Worm (Caenorhabditis elegans) whole organism, L1 larva: ENCODE results near the gene agr-1.

ENCODE experiments used
- C04F5.9 ChIP-seq: sonication (generic microtip); optimal IDR thresholded peaks from 2 replicates; lab custom pipeline; 2016; ENCODE audit warnings: missing genetic modification characterization, missing compliant biosample characterization
- F16B12.6 ChIP-seq: fragments of 150-350 bp; optimal IDR thresholded peaks from 2 replicates; lab custom pipeline; 2014; ENCODE audit warnings: missing biosample characterization, missing genetic modification characterization
- aha-1 ChIP-seq: fragments of 150-350 bp; optimal IDR thresholded peaks from 2 replicates; lab custom pipeline; 2014; ENCODE audit warnings: missing biosample characterization, missing genetic modification characterization
- alr-1 ChIP-seq: fragments of 200-800 bp; sonication (Bioruptor generic); optimal IDR thresholded peaks from 2 replicates; lab custom pipeline; 2018; ENCODE audit warnings: borderline replicate concordance, mild to moderate bottlenecking, missing genetic modification characterization, missing compliant biosample characterization
- blmp-1 ChIP-seq: fragments of 150-350 bp; optimal IDR thresholded peaks from 2 replicates; lab custom pipeline; 2014; ENCODE audit warnings: missing biosample characterization, missing genetic modification characterization
- ces-1 ChIP-seq: fragments of 150-350 bp; optimal IDR thresholded peaks from 2 replicates; lab custom pipeline; 2014; ENCODE audit warnings: missing biosample characterization, missing genetic modification reagents, missing genetic modification characterization
- dpl-1 ChIP-seq, 3 experiments: fragments of 150-350 bp in 2 of 3; sonication (generic microtip) in 1 of 3; optimal IDR thresholded peaks; 2 replicates each; lab custom pipeline; 2014 to 2017; ENCODE audit warnings: missing biosample characterization in 3 of 3, missing genetic modification characterization in 3 of 3, missing genetic modification reagents in 3 of 3
- dsc-1 ChIP-seq: sonication (generic microtip); optimal IDR thresholded peaks from 2 replicates; lab custom pipeline; 2016; ENCODE audit warnings: mild to moderate bottlenecking, missing genetic modification characterization, missing compliant biosample characterization
- efl-1 ChIP-seq, 4 experiments: fragments of 150-350 bp; optimal IDR thresholded peaks in 3 of 4; peaks in 1 of 4; 1 replicate in 1 of 4; 2 replicates in 3 of 4; lab custom pipeline; 2014; ENCODE audit warnings: missing biosample characterization in 2 of 4, missing genetic modification characterization in 2 of 4, missing genetic modification reagents in 2 of 4
- egl-13 ChIP-seq: sonication (generic microtip); optimal IDR thresholded peaks from 2 replicates; lab custom pipeline; 2016; ENCODE audit warnings: missing genotype, missing genetic modification reagents, missing genetic modification characterization, missing compliant biosample characterization
- egl-27 ChIP-seq, 2 experiments: fragments of 150-350 bp in 1 of 2; sonication (generic microtip); optimal IDR thresholded peaks; 3 replicates each; lab custom pipeline; 2017 to 2018; ENCODE audit warnings: missing biosample characterization in 2 of 2, missing genetic modification characterization in 2 of 2, missing genetic modification reagents in 2 of 2
- elt-2 ChIP-seq: sonication (generic microtip); optimal IDR thresholded peaks from 2 replicates; lab custom pipeline; 2016; ENCODE audit warnings: missing genetic modification characterization, mild to moderate bottlenecking, inconsistent platforms, missing compliant biosample characterization, missing genetic modification reagents
- elt-3 ChIP-seq, 6 experiments: fragments of 150-350 bp in 1 of 6; sonication (generic microtip); optimal IDR thresholded peaks; 2 replicates each; lab custom pipeline; 2017 to 2018; ENCODE audit warnings: missing biosample characterization in 6 of 6, missing genetic modification characterization in 6 of 6, inconsistent platforms in 1 of 6
- fkh-4 ChIP-seq: sonication (generic microtip); optimal IDR thresholded peaks from 2 replicates; lab custom pipeline; 2016; ENCODE audit warnings: missing compliant biosample characterization, missing genetic modification characterization, borderline replicate concordance
- fkh-8 ChIP-seq: sonication (generic microtip); optimal IDR thresholded peaks from 2 replicates; lab custom pipeline; 2016; ENCODE audit warnings: mild to moderate bottlenecking, missing genetic modification characterization, missing compliant biosample characterization
- isw-1 ChIP-seq: fragments of 200-800 bp; sonication (Bioruptor generic); IDR thresholded peaks from 2 replicates; pipeline ENCODE4 v1.3.6; 2022; ENCODE audit warnings: missing genetic modification characterization, missing compliant biosample characterization
- lin-14 ChIP-seq: fragments of 200-800 bp; sonication (Bioruptor generic); optimal IDR thresholded peaks from 2 replicates; lab custom pipeline; 2018; ENCODE audit warnings: mild to moderate bottlenecking, missing genetic modification characterization, moderate library complexity, missing compliant biosample characterization
- lin-35 ChIP-seq, 2 experiments: fragments of 150-350 bp; optimal IDR thresholded peaks; 2 replicates each; lab custom pipeline; 2014; ENCODE audit warnings: missing biosample characterization in 2 of 2, missing genetic modification characterization in 2 of 2, missing genetic modification reagents in 2 of 2
- lsy-2 ChIP-seq, 2 experiments: fragments of 150-350 bp; optimal IDR thresholded peaks; 2 replicates each; lab custom pipeline; 2014; ENCODE audit warnings: missing biosample characterization in 2 of 2, missing genetic modification characterization in 2 of 2
- mab-9 ChIP-seq: fragments of 200-800 bp; sonication (Bioruptor generic); IDR thresholded peaks from 2 replicates; pipeline ENCODE4 v1.3.6; 2022; ENCODE audit warnings: missing genetic modification reagents, missing genetic modification characterization, missing compliant biosample characterization
- mdl-1 ChIP-seq, 2 experiments: fragments of 150-350 bp; optimal IDR thresholded peaks; 2 replicates each; lab custom pipeline; 2014 to 2017; ENCODE audit warnings: missing biosample characterization in 2 of 2, missing genetic modification characterization in 2 of 2, inconsistent platforms in 1 of 2
- mef-2 ChIP-seq: fragments of 150-350 bp; optimal IDR thresholded peaks from 2 replicates; lab custom pipeline; 2014; ENCODE audit warnings: missing biosample characterization, missing genetic modification characterization
- mep-1 ChIP-seq: fragments of 150-350 bp; optimal IDR thresholded peaks from 2 replicates; lab custom pipeline; 2014; ENCODE audit warnings: missing biosample characterization, missing genetic modification characterization
- nhr-11 ChIP-seq: fragments of 150-350 bp; optimal IDR thresholded peaks from 2 replicates; lab custom pipeline; 2014; ENCODE audit warnings: missing biosample characterization, missing genetic modification characterization
- nhr-20 ChIP-seq: sonication (generic microtip); optimal IDR thresholded peaks from 2 replicates; lab custom pipeline; 2016; ENCODE audit warnings: mild to moderate bottlenecking, missing genetic modification characterization, missing compliant biosample characterization
- nhr-237 ChIP-seq: fragments of 150-350 bp; optimal IDR thresholded peaks from 2 replicates; lab custom pipeline; 2014; ENCODE audit warnings: missing biosample characterization, missing genetic modification characterization
- nhr-28 ChIP-seq: fragments of 150-350 bp; optimal IDR thresholded peaks from 2 replicates; lab custom pipeline; 2014; ENCODE audit warnings: missing biosample characterization, missing genetic modification characterization
- nhr-47 ChIP-seq: sonication (generic microtip); optimal IDR thresholded peaks from 2 replicates; lab custom pipeline; 2016; ENCODE audit warnings: mild to moderate bottlenecking, missing genetic modification characterization, moderate library complexity, missing compliant biosample characterization
- nhr-71 ChIP-seq: sonication (generic microtip); optimal IDR thresholded peaks from 2 replicates; lab custom pipeline; 2016; ENCODE audit warnings: mild to moderate bottlenecking, missing genetic modification characterization, moderate library complexity, missing compliant biosample characterization
- nhr-84 ChIP-seq: sonication (generic microtip); optimal IDR thresholded peaks from 2 replicates; lab custom pipeline; 2017; ENCODE audit warnings: missing biosample characterization, missing genetic modification characterization
- nhr-90 ChIP-seq: sonication (generic microtip); optimal IDR thresholded peaks from 2 replicates; lab custom pipeline; 2016; ENCODE audit warnings: mild to moderate bottlenecking, missing genetic modification characterization, missing compliant biosample characterization; ENCODE audit not compliant: poor library complexity
- rnt-1 ChIP-seq: sonication (generic microtip); optimal IDR thresholded peaks from 2 replicates; lab custom pipeline; 2016; ENCODE audit warnings: mild to moderate bottlenecking, missing genetic modification characterization, moderate library complexity, missing compliant biosample characterization
- skn-1 ChIP-seq: fragments of 150-350 bp; optimal IDR thresholded peaks from 2 replicates; lab custom pipeline; 2014; ENCODE audit warnings: missing biosample characterization, missing genetic modification characterization
- snu-23 ChIP-seq: sonication (generic microtip); optimal IDR thresholded peaks from 2 replicates; lab custom pipeline; 2016; ENCODE audit warnings: missing genetic modification characterization, missing compliant biosample characterization
- sox-4 ChIP-seq: sonication (generic microtip); optimal IDR thresholded peaks from 2 replicates; lab custom pipeline; 2016; ENCODE audit warnings: missing genetic modification characterization, missing compliant biosample characterization
- sup-37 ChIP-seq: fragments of 200-800 bp; sonication (Bioruptor generic); optimal IDR thresholded peaks from 2 replicates; lab custom pipeline; 2018; ENCODE audit warnings: mild to moderate bottlenecking, missing genetic modification characterization, missing compliant biosample characterization
- tbx-2 ChIP-seq: sonication (generic microtip); optimal IDR thresholded peaks from 2 replicates; lab custom pipeline; 2016; ENCODE audit warnings: missing genetic modification characterization, missing compliant biosample characterization
- unc-130 ChIP-seq: fragments of 150-350 bp; optimal IDR thresholded peaks from 2 replicates; lab custom pipeline; 2017; ENCODE audit warnings: missing biosample characterization, missing genetic modification characterization, inconsistent platforms
- unc-30 ChIP-seq: sonication (generic microtip); optimal IDR thresholded peaks from 2 replicates; lab custom pipeline; 2017; ENCODE audit warnings: missing biosample characterization, missing genetic modification characterization
- vab-15 ChIP-seq: sonication (generic microtip); optimal IDR thresholded peaks from 2 replicates; lab custom pipeline; 2017; ENCODE audit warnings: missing genotype, mild to moderate bottlenecking, missing genetic modification characterization, missing compliant biosample characterization
- zip-4 ChIP-seq: fragments of 200-800 bp; sonication (Bioruptor generic); optimal IDR thresholded peaks from 2 replicates; lab custom pipeline; 2018; ENCODE audit warnings: mild to moderate bottlenecking, missing genetic modification characterization, moderate library complexity, missing compliant biosample characterization

agr-1 gene

ce11 chrII:6808539-6808938 is 33.6 kb upstream of the agr-1 start (continued):
- no peak for TF ChIP-seq zip-4 (GFP tag; lab: Kevin White, UChicago)
- TF ChIP-seq unc-30 (tag; lab: Kevin White, UChicago) = no peak
- peak; percentile 29 for TF ChIP-seq nhr-47 (tag; lab: Kevin White, UChicago)
- no peak for TF ChIP-seq sup-37 (GFP tag; lab: Kevin White, UChicago)
- TF ChIP-seq sox-4 (tag; lab: Kevin White, UChicago) = no peak
- TF ChIP-seq nhr-11 (tag; lab: Kevin White, UChicago) = no peak
- TF ChIP-seq nhr-84 (tag; lab: Kevin White, UChicago) = no peak
- TF ChIP-seq lin-14 = peak; percentile 78
- no peak for TF ChIP-seq nhr-28 (tag; lab: Kevin White, UChicago)
- no peak for TF ChIP-seq efl-1 (optimal IDR thresholded peaks at IDR 0.05; lab: Kevin White, UChicago)
- TF ChIP-seq efl-1 (GFP tag; optimal IDR thresholded peaks at IDR 0.05 in 1 of 2; lab: Kevin White, UChicago) = no peak
- no peak for TF ChIP-seq mef-2
- no peak for TF ChIP-seq egl-13 (tag; lab: Kevin White, UChicago)
- TF ChIP-seq tbx-2 (tag; lab: Kevin White, UChicago) = peak; percentile 21
- TF ChIP-seq lin-35 (GFP tag; optimal IDR thresholded peaks at IDR 0.05; lab: Kevin White, UChicago) = peak in 1 of 2 experiments; percentile 5
- no peak for TF ChIP-seq aha-1 (tag; lab: Kevin White, UChicago)
- no peak for TF ChIP-seq dsc-1 (tag; lab: Kevin White, UChicago)
- no peak for TF ChIP-seq unc-130 (tag; lab: Kevin White, UChicago)
- TF ChIP-seq C04F5.9 (tag; lab: Kevin White, UChicago) = no peak

- TF ChIP-seq egl-27 (tag; optimal IDR thresholded peaks at IDR 0.05; lab: Kevin White, UChicago) = no peak
- no peak for TF ChIP-seq skn-1 (tag; lab: Kevin White, UChicago)
Observed at ce11 chrII:6807162-6807561, 32.2 kb upstream of the agr-1 start, which contains the start of gene F31E8.5. F31E8.5 (minus strand) TSS chrII:6807262.

ce11 chrII:6803024-6803423 is 28.0 kb upstream of the agr-1 start, which contains the start of gene tab-1:
tab-1 (plus strand) TSS chrII:6803324.
- TF ChIP-seq isw-1 (no peak), vab-15 (tag; lab: Kevin White, UChicago) (no peak), alr-1 (no peak), fkh-8 (tag; lab: Kevin White, UChicago) (no peak), unc-30 (tag; lab: Kevin White, UChicago) (no peak)

ce11 chrII:6801262-6801661 is 26.3 kb upstream of the agr-1 start:
- TF ChIP-seq ces-1 (no peak), F16B12.6 (tag; lab: Kevin White, UChicago) (no peak), tbx-2 (tag; lab: Kevin White, UChicago) (no peak)

- TF ChIP-seq nhr-237 (tag; lab: Kevin White, UChicago) = no peak
- peak; percentile 38 for TF ChIP-seq snu-23
- TF ChIP-seq nhr-71 (tag; lab: Kevin White, UChicago) = peak; percentile 22
- TF ChIP-seq mep-1 (tag; lab: Kevin White, UChicago) = peak; percentile 12
- TF ChIP-seq nhr-90 (tag; lab: Kevin White, UChicago) = peak; percentile 0
- TF ChIP-seq efl-1 (optimal IDR thresholded peaks at IDR 0.05; lab: Kevin White, UChicago) = peak; percentile 5
- TF ChIP-seq efl-1 (GFP tag; optimal IDR thresholded peaks at IDR 0.05 in 1 of 2; lab: Kevin White, UChicago) = no peak
- TF ChIP-seq lin-35 (GFP tag; optimal IDR thresholded peaks at IDR 0.05; lab: Kevin White, UChicago) = peak in 1 of 2 experiments; percentile 39
- TF ChIP-seq blmp-1 (tag; lab: Kevin White, UChicago) = peak; percentile 67
- peak; percentile 14 for TF ChIP-seq rnt-1 (tag; lab: Kevin White, UChicago)
- TF ChIP-seq lsy-2 (tag; optimal IDR thresholded peaks at IDR 0.05; lab: Kevin White, UChicago) = peak in 1 of 2 experiments; percentile 19
- no peak for TF ChIP-seq dsc-1 (tag; lab: Kevin White, UChicago)
- TF ChIP-seq dpl-1 (GFP tag; optimal IDR thresholded peaks at IDR 0.05; lab: Kevin White, UChicago) = no peak
- TF ChIP-seq fkh-4 (tag; lab: Kevin White, UChicago) = no peak
- TF ChIP-seq nhr-20 (tag; lab: Kevin White, UChicago) = peak; percentile 47
- peak in 1 of 2 experiments; percentile 24 for TF ChIP-seq mdl-1 (tag; optimal IDR thresholded peaks at IDR 0.05; lab: Kevin White, UChicago)
- TF ChIP-seq mab-9 = no peak
- peak; percentile 30 for TF ChIP-seq elt-2 (tag; lab: Kevin White, UChicago)
- TF ChIP-seq elt-3 (tag; optimal IDR thresholded peaks at IDR 0.05; lab: Kevin White, UChicago) = peak in 1 of 6 experiments; percentile 52
- TF ChIP-seq lin-14 = peak; percentile 81
Observed at ce11 chrII:6800104-6800711, 25.2 kb upstream of the agr-1 start, which contains the start of gene F31E8.4. F31E8.4 (minus strand) TSS chrII:6800154.
